Worm (Caenorhabditis elegans): ENCODE data around the gene T13H5.1.

DNA sequence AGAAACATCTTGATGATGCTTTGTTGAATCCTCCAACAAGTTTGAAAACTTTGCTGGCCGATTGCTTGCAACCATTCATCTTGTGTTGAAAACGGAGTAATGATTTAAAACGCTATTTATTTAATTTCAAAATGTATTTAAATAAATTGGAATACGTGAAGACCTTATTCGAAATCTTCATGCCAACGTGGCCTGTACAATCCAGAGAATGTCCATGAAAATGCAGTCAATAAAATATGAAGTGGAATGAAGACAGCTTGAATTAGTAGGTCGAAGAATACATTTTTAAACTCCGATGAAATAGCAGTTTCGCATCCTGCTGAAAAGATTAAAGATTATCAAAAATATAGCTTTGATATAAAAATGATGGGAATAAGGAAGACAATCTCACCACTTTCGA, 54.3 kb downstream of the T13H5.1 start, which contains the start of gene F22B5.5:
- TF ChIP-seq aly-2 (tag; optimal IDR thresholded peaks at IDR 0.05) (no peak), hmg-11 (tag; optimal IDR thresholded peaks at IDR 0.05) (no peak), nhr-28 (tag; optimal IDR thresholded peaks at IDR 0.05) (no peak), elt-1 (tag; optimal IDR thresholded peaks at IDR 0.05) (no peak), elt-3 (tag; optimal IDR thresholded peaks at IDR 0.05) (no peak), fkh-10 (GFP tag; optimal IDR thresholded peaks at IDR 0.05) (no peak), unc-62 (GFP tag; optimal IDR thresholded peaks at IDR 0.05) (no peak), ZK546.5 (tag; optimal IDR thresholded peaks at IDR 0.05) (no peak), elt-2 (tag; optimal IDR thresholded peaks at IDR 0.05) (no peak), pha-4 (tag; optimal IDR thresholded peaks at IDR 0.05) (no peak), nhr-25 (tag; optimal IDR thresholded peaks at IDR 0.05) (no peak)
